Fruit fly (Drosophila melanogaster) whole organism, prepupa: ENCODE data around the gene lwr.

ENCODE experiments used
- Blimp-1 ChIP-seq: fragments of 200-800 bp; sonication (Bioruptor generic); optimal IDR thresholded peaks from 3 replicates; lab custom pipeline; 2017; ENCODE audit warnings: missing biosample characterization, missing genetic modification characterization, mild to moderate bottlenecking, moderate library complexity, missing genetic modification reagents
- CG10669 ChIP-seq: fragments of 200-800 bp; sonication (Bioruptor generic); optimal IDR thresholded peaks from 3 replicates; lab custom pipeline; 2018; ENCODE audit warnings: missing biosample characterization, mild to moderate bottlenecking, missing genetic modification characterization, moderate library complexity
- CG11294 ChIP-seq: fragments of 200-800 bp; sonication (Bioruptor generic); IDR thresholded peaks from 2 replicates; pipeline ENCODE4 v1.3.6; 2022; ENCODE audit warnings: missing biosample characterization, missing genetic modification characterization
- CG11762 ChIP-seq: fragments of 200-800 bp; sonication (Bioruptor generic); optimal IDR thresholded peaks from 3 replicates; lab custom pipeline; 2016; ENCODE audit warnings: missing biosample characterization, missing genetic modification characterization; ENCODE audit not compliant: insufficient read depth
- CG15336 ChIP-seq: fragments of 200-800 bp; sonication (Bioruptor generic); IDR thresholded peaks from 2 replicates; pipeline ENCODE4 v1.3.6; 2022; ENCODE audit warnings: missing biosample characterization, missing genetic modification characterization
- CG16779 ChIP-seq: fragments of 200-800 bp; sonication (Bioruptor generic); optimal IDR thresholded peaks from 3 replicates; lab custom pipeline; 2017; ENCODE audit warnings: missing biosample characterization, mild to moderate bottlenecking, missing genetic modification characterization
- CG34406 ChIP-seq: fragments of 200-800 bp; sonication (Bioruptor generic); optimal IDR thresholded peaks from 3 replicates; lab custom pipeline; 2016; ENCODE audit warnings: missing biosample characterization, missing genetic modification characterization
- CG3919 ChIP-seq: fragments of 200-800 bp; sonication (Bioruptor generic); optimal IDR thresholded peaks from 3 replicates; lab custom pipeline; 2016; ENCODE audit warnings: missing biosample characterization, missing genetic modification characterization
- CG4318 ChIP-seq: fragments of 200-800 bp; sonication (Bioruptor generic); optimal IDR thresholded peaks from 3 replicates; lab custom pipeline; 2017; ENCODE audit warnings: missing biosample characterization, mild to moderate bottlenecking, missing genetic modification characterization
- CG6163 ChIP-seq: fragments of 200-800 bp; sonication (Bioruptor generic); IDR thresholded peaks from 3 replicates; pipeline ENCODE4 v1.3.6; 2022; ENCODE audit warnings: missing biosample characterization, missing genetic modification characterization
- CG6808 ChIP-seq: fragments of 200-800 bp; sonication (Bioruptor generic); optimal IDR thresholded peaks from 3 replicates; lab custom pipeline; 2017; ENCODE audit warnings: missing biosample characterization, missing genetic modification characterization, mild to moderate bottlenecking, moderate library complexity, missing genetic modification reagents
- CG6854 ChIP-seq: fragments of 200-800 bp; sonication (Bioruptor generic); optimal IDR thresholded peaks from 2 replicates; lab custom pipeline; 2017; ENCODE audit warnings: missing biosample characterization, mild to moderate bottlenecking, missing genetic modification characterization
- CG7368 ChIP-seq: fragments of 200-800 bp; sonication (Bioruptor generic); optimal IDR thresholded peaks from 3 replicates; lab custom pipeline; 2016; ENCODE audit warnings: missing biosample characterization, missing genetic modification characterization
- CG8319 ChIP-seq: fragments of 200-800 bp; sonication (Bioruptor generic); optimal IDR thresholded peaks from 3 replicates; lab custom pipeline; 2016; ENCODE audit warnings: missing biosample characterization, missing genetic modification characterization
- CG9139 ChIP-seq: fragments of 200-800 bp; sonication (Bioruptor generic); optimal IDR thresholded peaks from 3 replicates; lab custom pipeline; 2017; ENCODE audit warnings: missing biosample characterization, mild to moderate bottlenecking, missing genetic modification characterization
- Eip75B ChIP-seq: fragments of 200-800 bp; sonication (Bioruptor generic); optimal IDR thresholded peaks from 3 replicates; lab custom pipeline; 2016; ENCODE audit warnings: missing biosample characterization, missing genetic modification characterization
- Eip78C ChIP-seq: fragments of 200-800 bp; sonication (Bioruptor generic); peaks from one replicate; lab custom pipeline; 2016; ENCODE audit warnings: missing biosample characterization, missing genetic modification characterization
- Hr38 ChIP-seq: sonication (Bioruptor generic); optimal IDR thresholded peaks from 2 replicates; lab custom pipeline; 2016; ENCODE audit warnings: missing biosample characterization, missing genetic modification characterization
- Hr39 ChIP-seq: fragments of 200-800 bp; sonication (Bioruptor generic); optimal IDR thresholded peaks from 2 replicates; lab custom pipeline; 2016; ENCODE audit warnings: missing biosample characterization, missing genetic modification characterization
- Lpt ChIP-seq: fragments of 200-800 bp; sonication (Bioruptor generic); optimal IDR thresholded peaks from 3 replicates; lab custom pipeline; 2016; ENCODE audit warnings: missing biosample characterization, missing genetic modification characterization
- OdsH ChIP-seq: fragments of 200-800 bp; sonication (Bioruptor generic); optimal IDR thresholded peaks from 3 replicates; lab custom pipeline; 2016; ENCODE audit warnings: missing biosample characterization, missing genetic modification characterization
- Smox ChIP-seq: fragments of 200-800 bp; sonication (Bioruptor generic); optimal IDR thresholded peaks from 3 replicates; lab custom pipeline; 2016; ENCODE audit warnings: missing biosample characterization, missing genetic modification characterization
- Sox102F ChIP-seq: fragments of 200-800 bp; sonication (Bioruptor generic); optimal IDR thresholded peaks from 2 replicates; lab custom pipeline; 2016; ENCODE audit warnings: missing biosample characterization, mild to moderate bottlenecking, missing genetic modification characterization
- Sox14 ChIP-seq: fragments of 200-800 bp; sonication (Bioruptor generic); optimal IDR thresholded peaks from 3 replicates; lab custom pipeline; 2016; ENCODE audit warnings: missing biosample characterization, missing genetic modification characterization
- Sox15 ChIP-seq: fragments of 200-800 bp; sonication (Bioruptor generic); optimal IDR thresholded peaks from 3 replicates; lab custom pipeline; 2016; ENCODE audit warnings: missing biosample characterization, missing genetic modification characterization
- achi ChIP-seq: fragments of 200-800 bp; sonication (Bioruptor generic); optimal IDR thresholded peaks from 3 replicates; lab custom pipeline; 2016; ENCODE audit warnings: missing biosample characterization, missing genetic modification characterization
- acj6 ChIP-seq: fragments of 200-800 bp; sonication (Bioruptor generic); optimal IDR thresholded peaks from 3 replicates; lab custom pipeline; 2016; ENCODE audit warnings: missing biosample characterization, missing genetic modification characterization
- cyc ChIP-seq: fragments of 200-800 bp; sonication (Bioruptor generic); optimal IDR thresholded peaks from 3 replicates; lab custom pipeline; 2016; ENCODE audit warnings: missing biosample characterization, missing genetic modification characterization
- dac ChIP-seq: fragments of 200-800 bp; sonication (Bioruptor generic); optimal IDR thresholded peaks from 2 replicates; lab custom pipeline; 2017; ENCODE audit warnings: missing biosample characterization, mild to moderate bottlenecking, missing genetic modification characterization
- dsx ChIP-seq: fragments of 200-800 bp; optimal IDR thresholded peaks from 3 replicates; lab custom pipeline; 2019; ENCODE audit warnings: missing biosample characterization, mild to moderate bottlenecking, missing genetic modification characterization, moderate library complexity; ENCODE audit not compliant: poor library complexity, severe bottlenecking
- esn ChIP-seq: fragments of 200-800 bp; sonication (Bioruptor generic); optimal IDR thresholded peaks from 2 replicates; lab custom pipeline; 2016; ENCODE audit warnings: missing biosample characterization, mild to moderate bottlenecking, missing genetic modification characterization, moderate library complexity
- fd59A ChIP-seq: fragments of 200-800 bp; sonication (Bioruptor generic); optimal IDR thresholded peaks from 2 replicates; lab custom pipeline; 2017; ENCODE audit warnings: missing biosample characterization, mild to moderate bottlenecking, missing genetic modification characterization, missing genetic modification reagents
- fd85E ChIP-seq: fragments of 200-800 bp; sonication (Bioruptor generic); optimal IDR thresholded peaks from 3 replicates; lab custom pipeline; 2016; ENCODE audit warnings: missing biosample characterization, missing genetic modification characterization
- lz ChIP-seq: fragments of 200-800 bp; sonication (Bioruptor generic); optimal IDR thresholded peaks from 3 replicates; lab custom pipeline; 2016; ENCODE audit warnings: missing biosample characterization, missing genetic modification characterization
- pdm3 ChIP-seq: fragments of 200-800 bp; sonication (Bioruptor generic); optimal IDR thresholded peaks from 3 replicates; lab custom pipeline; 2016; ENCODE audit warnings: missing biosample characterization, missing genetic modification characterization
- salr ChIP-seq, 2 experiments: fragments of 200-800 bp; sonication (Bioruptor generic); optimal IDR thresholded peaks; 3 replicates each; lab custom pipeline; 2016 to 2018; ENCODE audit warnings: missing biosample characterization in 2 of 2, missing genetic modification characterization in 2 of 2, mild to moderate bottlenecking in 1 of 2
- spab ChIP-seq: fragments of 200-800 bp; sonication (Bioruptor generic); optimal IDR thresholded peaks from 2 replicates; lab custom pipeline; 2017; ENCODE audit warnings: missing biosample characterization, mild to moderate bottlenecking, missing genetic modification characterization, missing genetic modification reagents
- svp ChIP-seq: fragments of 200-800 bp; sonication (Bioruptor generic); peaks from one replicate; lab custom pipeline; 2016; ENCODE audit warnings: missing biosample characterization, missing genetic modification characterization
- vri ChIP-seq: fragments of 200-800 bp; sonication (Bioruptor generic); optimal IDR thresholded peaks from 3 replicates; lab custom pipeline; 2016; ENCODE audit warnings: missing biosample characterization, mild to moderate bottlenecking, missing genetic modification characterization

The lwr gene

DNA sequence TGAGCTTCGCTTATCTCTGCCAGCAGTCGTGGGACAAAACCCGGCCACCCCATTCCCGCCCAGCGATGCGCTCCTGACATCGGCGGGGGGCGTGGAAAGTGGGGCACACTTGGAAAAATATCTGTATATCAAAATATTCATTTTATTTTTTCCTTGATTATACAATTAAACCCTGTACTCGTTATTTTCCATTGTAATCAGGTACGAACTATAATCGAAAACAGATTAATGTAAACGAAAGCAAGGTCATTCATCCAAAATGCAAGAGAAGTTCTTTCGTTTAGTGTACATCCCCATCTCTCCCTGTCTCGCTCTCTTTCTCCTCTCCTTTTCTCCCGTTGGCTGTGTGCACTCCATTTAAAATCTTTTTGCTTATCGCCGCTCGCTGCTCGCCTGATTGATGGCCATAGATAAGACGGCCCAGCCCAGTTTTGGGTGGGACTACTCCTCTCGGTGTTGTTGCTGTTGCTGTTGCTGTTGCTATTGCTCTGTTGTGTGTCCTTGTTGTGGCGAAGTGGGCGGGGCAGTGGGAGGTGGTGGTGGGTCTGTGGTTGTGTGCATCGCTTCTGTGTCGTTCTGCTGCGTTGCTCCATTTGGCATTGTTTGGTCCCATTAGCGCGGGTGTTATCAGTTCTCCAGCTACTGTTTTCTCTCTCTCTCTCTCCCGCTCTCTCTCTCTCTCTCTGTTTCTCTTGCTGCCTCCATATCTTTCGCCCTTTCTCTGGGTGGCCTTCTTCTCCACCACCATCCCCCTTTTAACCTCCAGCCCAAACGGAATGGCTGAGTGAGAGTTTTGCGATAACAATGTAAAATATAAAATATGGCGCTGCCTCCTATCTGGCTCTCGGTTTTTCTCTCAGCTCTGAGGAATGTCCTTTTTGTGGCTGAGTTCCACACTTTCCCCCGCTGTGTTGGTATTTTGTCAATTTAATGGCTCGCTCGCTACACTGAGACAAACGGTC, 26.1 kb downstream of the lwr start (continued):
- TF ChIP-seq acj6 (GFP tag; lab: Kevin White, UChicago) (peak; percentile 81), achi (GFP tag; lab: Kevin White, UChicago) (peak; percentile 70), CG34406 (GFP tag; lab: Kevin White, UChicago) (peak; percentile 71), Hr38 (GFP tag; lab: Kevin White, UChicago) (no peak), CG6854 (no peak), dac (peak; percentile 38), CG4318 (peak; percentile 48), Sox14 (peak; percentile 82), fd85E (GFP tag; lab: Kevin White, UChicago) (peak; percentile 57), OdsH (peak; percentile 78), CG9139 (peak; percentile 27), dsx (GFP tag; lab: Kevin White, UChicago) (peak; percentile 65), spab (GFP tag; lab: Kevin White, UChicago) (peak; percentile 68), CG10669 (GFP tag; lab: Kevin White, UChicago) (peak; percentile 76), vri (GFP tag; lab: Kevin White, UChicago) (peak; percentile 31), CG15336 (peak; percentile 67), salr (GFP tag; optimal IDR thresholded peaks at IDR 0.05; lab: Kevin White, UChicago) (peak; percentile 31 to 57), CG3919 (GFP tag; lab: Kevin White, UChicago) (peak; percentile 81), Hr39 (GFP tag; lab: Kevin White, UChicago) (peak; percentile 83), Eip78C (GFP tag; lab: Kevin White, UChicago) (peak; percentile 94), Sox15 (GFP tag; lab: Kevin White, UChicago) (peak; percentile 63), Blimp-1 (GFP tag; lab: Kevin White, UChicago) (peak; percentile 28), CG11294 (GFP tag; lab: Robert Waterston, UW) (peak; percentile 59; the same call in 1 of the 2 replicates), pdm3 (GFP tag; lab: Kevin White, UChicago) (peak; percentile 85), cyc (GFP tag; lab: Kevin White, UChicago) (peak; percentile 81), Smox (GFP tag; lab: Kevin White, UChicago) (peak; percentile 77), Sox102F (GFP tag; lab: Kevin White, UChicago) (peak; percentile 78), Lpt (GFP tag; lab: Kevin White, UChicago) (peak; percentile 49), Eip75B (GFP tag; lab: Kevin White, UChicago) (peak; percentile 84)

DNA sequence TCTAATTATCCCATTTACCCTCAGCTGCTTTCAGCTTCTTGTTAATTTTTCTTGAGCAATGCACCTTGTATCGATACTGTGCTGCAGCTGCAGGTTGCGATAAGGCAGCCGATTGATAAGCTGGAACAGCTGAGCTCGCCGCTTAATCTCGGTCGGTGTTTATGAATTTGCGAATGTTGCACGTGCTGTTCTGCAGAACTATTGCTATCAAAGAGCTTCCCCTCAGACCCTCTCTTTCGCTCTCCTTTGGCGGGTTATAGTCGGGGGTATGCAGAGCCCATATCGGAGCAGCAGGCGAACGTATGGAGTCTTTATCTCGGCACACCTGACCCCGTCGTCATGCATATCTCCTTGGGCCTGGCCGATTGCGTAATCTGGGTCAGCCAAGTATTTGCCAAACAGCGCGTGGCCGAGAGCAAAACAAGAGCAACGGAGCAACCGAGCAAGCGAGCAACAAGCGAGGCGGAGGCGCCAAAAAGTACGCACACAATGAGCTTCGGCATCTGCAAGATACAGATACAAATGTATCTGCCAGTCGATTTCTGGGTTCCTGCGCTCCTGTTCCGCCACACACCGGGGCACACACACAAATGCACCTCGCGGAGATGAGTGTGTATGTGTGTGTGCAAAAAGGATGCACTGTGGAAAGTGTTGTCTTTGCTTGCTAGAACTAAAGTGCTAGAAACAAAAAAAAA, 28.1 kb downstream of the lwr start:
- TF ChIP-seq CG16779 (tag; lab: Kevin White, UChicago): no peak
- no peak for TF ChIP-seq CG8319 (GFP tag; lab: Kevin White, UChicago)
- peak; percentile 34 for TF ChIP-seq Eip78C (GFP tag; lab: Kevin White, UChicago)
- no peak for TF ChIP-seq fd59A (GFP tag; lab: Kevin White, UChicago)
- no peak for TF ChIP-seq CG6163
- TF ChIP-seq CG3919 (GFP tag; lab: Kevin White, UChicago): no peak
- no peak for TF ChIP-seq salr (GFP tag; optimal IDR thresholded peaks at IDR 0.05; lab: Kevin White, UChicago)
- no peak for TF ChIP-seq Smox (GFP tag; lab: Kevin White, UChicago)
- no peak for TF ChIP-seq Hr39 (GFP tag; lab: Kevin White, UChicago)
- peak; percentile 61 for TF ChIP-seq vri (GFP tag; lab: Kevin White, UChicago)
- no peak for TF ChIP-seq CG6808 (GFP tag; lab: Kevin White, UChicago)
- TF ChIP-seq lz (GFP tag; lab: Kevin White, UChicago): no peak
- no peak for TF ChIP-seq acj6 (GFP tag; lab: Kevin White, UChicago)
- no peak for TF ChIP-seq Blimp-1 (GFP tag; lab: Kevin White, UChicago)
- TF ChIP-seq CG9139: no peak
- TF ChIP-seq CG7368: no peak
- no peak for TF ChIP-seq CG11762 (GFP tag; lab: Kevin White, UChicago)
- no peak for TF ChIP-seq esn (GFP tag; lab: Kevin White, UChicago)
- TF ChIP-seq svp (GFP tag; lab: Kevin White, UChicago): peak; percentile 87
- TF ChIP-seq cyc (GFP tag; lab: Kevin White, UChicago): no peak
